Worm (Caenorhabditis elegans): ENCODE measurements around the gene ZK622.5.

ZK622.5 gene

ce11 chrII:5308961-5309360 is 19.7 kb downstream of the ZK622.5 start:
- no peak for TF ChIP-seq ztf-6 (GFP tag; IDR thresholded peaks at IDR 0.05)
- TF ChIP-seq bed-1 (GFP tag; IDR thresholded peaks at IDR 0.05), result no peak
- no peak for TF ChIP-seq dox-1 (GFP tag; IDR thresholded peaks at IDR 0.05)
- TF ChIP-seq bed-2 (GFP tag; IDR thresholded peaks at IDR 0.05), result no peak
- TF ChIP-seq madf-8 (GFP tag; conservative IDR thresholded peaks at IDR 0.05), result no peak
- TF ChIP-seq ama-1 (optimal IDR thresholded peaks at IDR 0.05), result no peak
- no peak for TF ChIP-seq ama-1 (GFP tag; optimal IDR thresholded peaks at IDR 0.05)
- TF ChIP-seq lin-54 (GFP tag; optimal IDR thresholded peaks at IDR 0.05), result no peak
- TF ChIP-seq ztf-18 (tag; optimal IDR thresholded peaks at IDR 0.05), result no peak
- TF ChIP-seq ztf-22 (GFP tag; optimal IDR thresholded peaks at IDR 0.05), result no peak
- TF ChIP-seq dpff-1 (tag; optimal IDR thresholded peaks at IDR 0.05), result no peak
- no peak for TF ChIP-seq egl-18 (GFP tag; IDR thresholded peaks at IDR 0.05)
- no peak for TF ChIP-seq sptf-2 (GFP tag; optimal IDR thresholded peaks at IDR 0.05)
- no peak for TF ChIP-seq unc-130 (GFP tag; optimal IDR thresholded peaks at IDR 0.05)
- TF ChIP-seq xnd-1 (tag; optimal IDR thresholded peaks at IDR 0.05), result no peak
- TF ChIP-seq ceh-91 (GFP tag; IDR thresholded peaks at IDR 0.05), result no peak
- no peak for TF ChIP-seq nfyb-1 (GFP tag; IDR thresholded peaks at IDR 0.05)
- TF ChIP-seq mxl-1 (tag; optimal IDR thresholded peaks at IDR 0.05), result no peak
- no peak for TF ChIP-seq efl-1 (GFP tag; optimal IDR thresholded peaks at IDR 0.05)
- no peak for TF ChIP-seq athp-1 (tag; optimal IDR thresholded peaks at IDR 0.05)
- TF ChIP-seq repo-1 (tag; optimal IDR thresholded peaks at IDR 0.05), result no peak

- no peak for TF ChIP-seq gei-17 (GFP tag; optimal IDR thresholded peaks at IDR 0.05)
Observed at ce11 chrII:5309720-5310119, 20.5 kb downstream of the ZK622.5 start.

ce11 chrII:5310795-5311194 is 21.6 kb downstream of the ZK622.5 start:
- TF ChIP-seq nhr-90 (tag; optimal IDR thresholded peaks at IDR 0.05), result no peak
- TF ChIP-seq tbp1 (GFP tag; optimal IDR thresholded peaks at IDR 0.05), result no peak
- TF ChIP-seq mxl-1 (tag; optimal IDR thresholded peaks at IDR 0.05), result no peak
- no peak for TF ChIP-seq mes-4 (tag; optimal IDR thresholded peaks at IDR 0.05)
- no peak for TF ChIP-seq dox-1 (GFP tag; IDR thresholded peaks at IDR 0.05)
- no peak for TF ChIP-seq die-1 (tag; optimal IDR thresholded peaks at IDR 0.05)
- TF ChIP-seq nfya-1 (tag; optimal IDR thresholded peaks at IDR 0.05; ENCODE audit: borderline replicate concordance, insufficient read depth), result no peak
- no peak for TF ChIP-seq xnd-1 (tag; optimal IDR thresholded peaks at IDR 0.05)
- TF ChIP-seq efl-1 (GFP tag; optimal IDR thresholded peaks at IDR 0.05), result no peak
- TF ChIP-seq F52B5.7 (tag; optimal IDR thresholded peaks at IDR 0.05), result no peak

- no peak for TF ChIP-seq Y95B8A.8 (GFP tag; IDR thresholded peaks at IDR 0.05)
- no peak for TF ChIP-seq egl-44 (GFP tag; IDR thresholded peaks at IDR 0.05)
- no peak for TF ChIP-seq F55B11.4 (tag; optimal IDR thresholded peaks at IDR 0.05; ENCODE audit: borderline replicate concordance, insufficient read depth)
- no peak for TF ChIP-seq B0336.3 (GFP tag; IDR thresholded peaks at IDR 0.05)
- no peak for TF ChIP-seq sea-2 (GFP tag; IDR thresholded peaks at IDR 0.05)
- TF ChIP-seq ZK185.1 (tag; optimal IDR thresholded peaks at IDR 0.05; ENCODE audit: poor library complexity, severe bottlenecking), result no peak
- TF ChIP-seq snpc-1.3 (tag; optimal IDR thresholded peaks at IDR 0.05; ENCODE audit: insufficient read depth), result no peak
- no peak for TF ChIP-seq F37B4.10 (GFP tag; IDR thresholded peaks at IDR 0.05)
- no peak for TF ChIP-seq repo-1 (tag; optimal IDR thresholded peaks at IDR 0.05)
- TF ChIP-seq F39B2.1 (GFP tag; IDR thresholded peaks at IDR 0.05), result no peak
- no peak for TF ChIP-seq ccch-3 (GFP tag; optimal IDR thresholded peaks at IDR 0.05)
- no peak for TF ChIP-seq rec-8 (tag; optimal IDR thresholded peaks at IDR 0.05)
- TF ChIP-seq nfya-1 (tag; optimal IDR thresholded peaks at IDR 0.05; ENCODE audit: borderline replicate concordance, insufficient read depth), result no peak
- no peak for TF ChIP-seq lir-1 (GFP tag; conservative IDR thresholded peaks at IDR 0.05)
Observed at ce11 chrII:5311746-5312145, 22.5 kb downstream of the ZK622.5 start, which contains the start of gene gcy-12. Gene gcy-12, plus strand, starts transcription at chrII:5312046.

Measured in whole organism, young adult.